Worm (Caenorhabditis elegans) whole organism, L3 larva: ENCODE measurements around the gene F12F6.7.
A peak's percentile ranks its signal among the peaks of the same experiment; 100 is the strongest.

Experiments used
- R02D3.7 ChIP-seq: fragments of 150-350 bp; optimal IDR thresholded peaks from 2 replicates; lab custom pipeline; 2014; ENCODE audit warnings: missing biosample characterization, missing genetic modification characterization
- ama-1 ChIP-seq: fragments of 150-350 bp; optimal IDR thresholded peaks from 2 replicates; lab custom pipeline; 2018
- fkh-10 ChIP-seq: sonication (generic microtip); optimal IDR thresholded peaks from 2 replicates; lab custom pipeline; 2017; ENCODE audit warnings: missing biosample characterization, missing genetic modification reagents, missing genetic modification characterization
- nhr-23 ChIP-seq: fragments of 150-350 bp; optimal IDR thresholded peaks from 2 replicates; lab custom pipeline; 2014; ENCODE audit warnings: missing biosample characterization, missing genetic modification reagents, missing genetic modification characterization

DNA sequence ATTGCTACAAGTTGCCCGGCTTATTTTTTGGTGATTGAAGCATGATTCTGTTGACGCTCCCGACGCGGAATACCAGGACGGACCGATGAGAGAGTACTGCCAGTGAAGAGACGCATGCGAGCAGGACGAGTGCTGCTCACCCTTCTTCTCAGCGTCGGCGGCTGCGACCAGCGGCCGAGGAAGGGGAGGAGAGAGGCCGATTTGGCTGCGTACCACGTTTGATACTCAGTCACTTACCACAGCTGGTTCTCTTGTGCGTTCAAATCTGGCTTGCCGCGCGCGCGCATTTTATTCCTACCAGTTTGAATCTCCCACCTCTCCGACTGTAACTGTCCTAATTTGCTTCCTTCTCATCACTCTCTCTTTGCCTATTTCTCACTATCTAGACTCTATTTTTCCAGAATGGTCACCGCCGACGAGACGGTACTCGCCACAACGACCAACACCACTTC is 37.4 kb downstream of the F12F6.7 start, which contains the start of gene mep-1:
- TF ChIP-seq nhr-23 (tag; lab: Kevin White, UChicago), result peak; percentile 55
- TF ChIP-seq R02D3.7 (tag; lab: Kevin White, UChicago), result peak; percentile 57
- peak; percentile 69 for TF ChIP-seq ama-1 (lab: Kevin White, UChicago)
- TF ChIP-seq fkh-10 (GFP tag; lab: Kevin White, UChicago), result peak; percentile 54
